Worm (Caenorhabditis elegans): ENCODE results near the gene sinh-1.

- TF ChIP-seq him-1 (tag; optimal IDR thresholded peaks at IDR 0.05) (no peak), W03F9.2 (tag; optimal IDR thresholded peaks at IDR 0.05) (no peak), dao-5 (tag; optimal IDR thresholded peaks at IDR 0.05) (no peak)
Observed at ce11 chrII:12263971-12264554, 36.0 kb downstream of the sinh-1 start, which contains the start of gene faxc-1.

All from whole organism, L4/young adult.